Fruit fly (Drosophila melanogaster): ENCODE data around the gene CG31835.
A peak's percentile ranks its signal among the peaks of the same experiment; 100 is the strongest.

Gene CG31835

DNA sequence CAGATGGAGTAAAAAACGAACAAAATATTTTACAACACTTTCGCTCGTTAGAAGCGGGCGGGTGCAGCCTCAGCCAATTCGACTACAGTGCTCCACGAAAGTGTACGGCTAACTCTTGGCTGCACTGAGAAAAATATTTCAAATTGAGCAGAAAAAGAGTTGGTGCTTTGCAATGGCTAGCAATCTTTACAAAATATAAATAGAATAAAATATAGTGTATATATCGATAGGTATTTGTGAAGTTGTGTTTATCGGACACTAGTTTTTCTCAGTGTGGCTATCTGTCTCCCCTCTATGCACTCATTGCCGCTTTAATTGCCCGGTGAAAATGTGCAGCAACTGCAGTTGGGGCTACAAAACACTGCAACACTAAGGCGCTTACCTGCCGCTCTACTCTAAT lies 34.1 kb upstream of the CG31835 start (continued):
- peak; percentile 46 for TF ChIP-seq CG13775 (GFP tag; optimal IDR thresholded peaks at IDR 0.05)
- peak; percentile 54 for TF ChIP-seq PHDP (tag; optimal IDR thresholded peaks at IDR 0.05)
- TF ChIP-seq pnt (GFP tag; optimal IDR thresholded peaks at IDR 0.05) = peak; percentile 42
- TF ChIP-seq CG1603 (tag; optimal IDR thresholded peaks at IDR 0.05) = peak; percentile 89
- TF ChIP-seq CG10267 (tag; optimal IDR thresholded peaks at IDR 0.05) = peak; percentile 18
- peak; percentile 71 for TF ChIP-seq Oli (tag; optimal IDR thresholded peaks at IDR 0.05)
- TF ChIP-seq row (GFP tag; IDR thresholded peaks at IDR 0.05) = peak; percentile 63
- TF ChIP-seq CG2875 (GFP tag; optimal IDR thresholded peaks at IDR 0.05) = peak; percentile 61
- 0 out of 3 replicates have a peak, but pooled peaks have one; percentile 34 for TF ChIP-seq CG2889 (GFP tag; IDR thresholded peaks at IDR 0.05)
- TF ChIP-seq chm (GFP tag; IDR thresholded peaks at IDR 0.05) = peak; percentile 76; the same call in 1 of the 2 replicates
- no peak for TF ChIP-seq stc (GFP tag; IDR thresholded peaks at IDR 0.05)
- TF ChIP-seq CG12769 (tag; optimal IDR thresholded peaks at IDR 0.05) = peak; percentile 49
- peak; percentile 36; the same call in 1 of the 2 replicates for TF ChIP-seq Lim3 (GFP tag; IDR thresholded peaks at IDR 0.05)
- peak; percentile 33 for TF ChIP-seq twi (tag; optimal IDR thresholded peaks at IDR 0.05)
- TF ChIP-seq crp (GFP tag; optimal IDR thresholded peaks at IDR 0.05) = peak in 1 of 2 experiments; percentile 8
- peak; percentile 36 for TF ChIP-seq Max (GFP tag; optimal IDR thresholded peaks at IDR 0.05)
- peak; percentile 68 for TF ChIP-seq jing (GFP tag; optimal IDR thresholded peaks at IDR 0.05)
- peak; percentile 21 for TF ChIP-seq CG4617 (GFP tag; optimal IDR thresholded peaks at IDR 0.05; ENCODE audit: borderline replicate concordance)
- peak; percentile 56 for TF ChIP-seq Lhr (GFP tag; optimal IDR thresholded peaks at IDR 0.05)
- TF ChIP-seq unpg (GFP tag; optimal IDR thresholded peaks at IDR 0.05) = peak; percentile 75
- TF ChIP-seq Oaz (GFP tag; IDR thresholded peaks at IDR 0.05) = no peak
- TF ChIP-seq chif (GFP tag; optimal IDR thresholded peaks at IDR 0.05) = peak in 1 of 2 experiments; percentile 50
- peak in 1 of 2 experiments; percentile 58 for TF ChIP-seq Hr51 (GFP tag; optimal IDR thresholded peaks at IDR 0.05)
- TF ChIP-seq CG3838 (GFP tag; optimal IDR thresholded peaks at IDR 0.05) = no peak
- no peak for TF ChIP-seq fd3F (GFP tag; optimal IDR thresholded peaks at IDR 0.05)
- TF ChIP-seq sisA (GFP tag; IDR thresholded peaks at IDR 0.05) = peak; percentile 85
- TF ChIP-seq Optix (GFP tag; IDR thresholded peaks at IDR 0.05) = peak; percentile 73
- TF ChIP-seq HHEX (GFP tag; optimal IDR thresholded peaks at IDR 0.05) = no peak
- peak; percentile 38; the same call in 2 of the 3 replicates for TF ChIP-seq tgo (GFP tag; IDR thresholded peaks at IDR 0.05)
- TF ChIP-seq CG33557 (GFP tag; optimal IDR thresholded peaks at IDR 0.05) = peak; percentile 26
- TF ChIP-seq z (GFP tag; IDR thresholded peaks at IDR 0.05) = no peak
- peak; percentile 77 for TF ChIP-seq Abd-B (GFP tag; optimal IDR thresholded peaks at IDR 0.05)
- no peak for TF ChIP-seq bigmax (GFP tag; optimal IDR thresholded peaks at IDR 0.05)
- TF ChIP-seq lola (GFP tag; optimal IDR thresholded peaks at IDR 0.05) = peak in 1 of 3 experiments; percentile 67
- peak; percentile 71 for TF ChIP-seq CG7839 (tag; optimal IDR thresholded peaks at IDR 0.05)
- TF ChIP-seq zf30C (GFP tag; optimal IDR thresholded peaks at IDR 0.05) = peak; percentile 40
- peak; percentile 19 for TF ChIP-seq Sox100B (GFP tag; optimal IDR thresholded peaks at IDR 0.05)
- TF ChIP-seq psq (GFP tag; optimal IDR thresholded peaks at IDR 0.05) = peak; percentile 21
- TF ChIP-seq dmrt99B (tag; optimal IDR thresholded peaks at IDR 0.05) = peak; percentile 60
- TF ChIP-seq CG4854 (GFP tag; optimal IDR thresholded peaks at IDR 0.05) = peak; percentile 44
- TF ChIP-seq CG7987 (GFP tag; optimal IDR thresholded peaks at IDR 0.05) = no peak
- TF ChIP-seq Hmx (GFP tag; optimal IDR thresholded peaks at IDR 0.05) = no peak
- TF ChIP-seq CG10366 (GFP tag; IDR thresholded peaks at IDR 0.05) = peak; percentile 65
- no peak for TF ChIP-seq Neu2 (GFP tag; optimal IDR thresholded peaks at IDR 0.05; ENCODE audit: borderline replicate concordance)
- no peak for TF ChIP-seq MBD-R2 (GFP tag; IDR thresholded peaks at IDR 0.05)
- TF ChIP-seq CG1602 (GFP tag; optimal IDR thresholded peaks at IDR 0.05) = peak; percentile 57
- TF ChIP-seq CG14014 (GFP tag; IDR thresholded peaks at IDR 0.05) = peak; percentile 24; the same call in 1 of the 2 replicates
- no peak for TF ChIP-seq gce (GFP tag; IDR thresholded peaks at IDR 0.05)
- peak; percentile 91 for TF ChIP-seq ci (GFP tag; IDR thresholded peaks at IDR 0.05)
- peak; percentile 83 for TF ChIP-seq zfh1 (GFP tag; IDR thresholded peaks at IDR 0.05)
